Fruit fly (Drosophila melanogaster): ENCODE measurements around the gene Hira.
A peak's percentile ranks its signal among the peaks of the same experiment; 100 is the strongest.

Gene Hira

DNA sequence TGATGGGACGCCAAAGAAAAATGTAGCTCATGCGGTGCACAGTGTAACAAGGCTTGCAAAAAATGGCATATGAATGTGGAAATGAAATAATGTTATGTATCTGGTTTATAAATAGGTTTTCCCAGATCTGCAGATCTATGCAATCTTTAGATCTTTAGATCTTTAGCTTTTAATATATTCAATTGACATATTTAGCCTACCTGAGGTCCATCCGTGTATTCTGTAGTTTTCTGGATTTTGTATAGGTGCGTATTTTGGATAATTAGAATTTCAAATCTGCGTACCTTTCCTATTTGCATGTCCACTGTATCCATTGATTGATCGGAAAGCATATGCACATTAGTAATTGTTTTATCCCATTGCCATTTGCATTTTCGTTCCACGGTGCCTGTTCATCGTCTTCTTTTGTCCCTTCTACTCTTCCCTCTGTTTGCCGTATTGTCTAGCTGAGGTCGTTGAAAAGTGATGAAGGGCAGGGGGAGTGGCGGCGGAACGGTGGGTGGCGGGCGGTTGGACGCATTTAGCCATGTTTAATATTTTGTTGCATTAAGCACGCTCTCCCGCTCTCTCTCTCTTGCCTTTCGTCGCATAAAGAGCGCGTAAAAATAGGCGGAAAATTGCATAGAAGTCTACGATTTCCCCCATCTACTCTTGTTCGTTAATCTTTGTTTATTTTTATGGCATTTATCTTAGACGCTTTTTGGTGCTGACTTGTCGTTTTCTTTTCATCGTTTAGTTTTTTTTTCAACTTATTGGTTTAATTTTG is 12.8 kb upstream of the Hira start, which contains the start of gene CHES-1-like (continued):
- TF ChIP-seq CG12659 (GFP tag; optimal IDR thresholded peaks at IDR 0.05), result peak; percentile 96
- no peak for TF ChIP-seq CG10321 (GFP tag; IDR thresholded peaks at IDR 0.05)
- peak; percentile 73 for TF ChIP-seq tap (tag; optimal IDR thresholded peaks at IDR 0.05)
- TF ChIP-seq Sin3A (optimal IDR thresholded peaks at IDR 0.05), result no peak
- TF ChIP-seq fd64A (GFP tag; optimal IDR thresholded peaks at IDR 0.05), result peak; percentile 70
- peak; percentile 95 for TF ChIP-seq CG7556 (GFP tag; optimal IDR thresholded peaks at IDR 0.05)
- TF ChIP-seq CG3281 (GFP tag; optimal IDR thresholded peaks at IDR 0.05), result peak; percentile 91
- peak; percentile 90 for TF ChIP-seq D19A (tag; optimal IDR thresholded peaks at IDR 0.05)
- TF ChIP-seq Pdp1 (GFP tag; optimal IDR thresholded peaks at IDR 0.05), result peak; percentile 84 to 94
- peak; percentile 54; the same call in 1 of the 3 replicates for TF ChIP-seq hb (GFP tag; IDR thresholded peaks at IDR 0.05; ENCODE audit: partially characterized antibody)
- TF ChIP-seq chinmo (GFP tag; IDR thresholded peaks at IDR 0.05; ENCODE audit: partially characterized antibody), result peak; percentile 58; the same call in 2 of the 4 replicates
- TF ChIP-seq CG8089 (GFP tag; optimal IDR thresholded peaks at IDR 0.05), result peak; percentile 88
- TF ChIP-seq ewg (GFP tag; optimal IDR thresholded peaks at IDR 0.05), result peak; percentile 86
- TF ChIP-seq D19B (GFP tag; optimal IDR thresholded peaks at IDR 0.05), result peak; percentile 81
- TF ChIP-seq CG13123 (GFP tag; optimal IDR thresholded peaks at IDR 0.05), result peak; percentile 79
- TF ChIP-seq HLH3B (GFP tag; IDR thresholded peaks at IDR 0.05), result peak; percentile 80; the same call in 1 of the 2 replicates
- TF ChIP-seq CG3163 (GFP tag; optimal IDR thresholded peaks at IDR 0.05), result peak; percentile 68
- peak; percentile 71 for TF ChIP-seq CG14441 (GFP tag; IDR thresholded peaks at IDR 0.05)
- TF ChIP-seq mld (GFP tag; IDR thresholded peaks at IDR 0.05; ENCODE audit: partially characterized antibody), result no peak
- TF ChIP-seq CG12299 (tag; optimal IDR thresholded peaks at IDR 0.05), result peak; percentile 76
- peak; percentile 94 for TF ChIP-seq org-1 (GFP tag; optimal IDR thresholded peaks at IDR 0.05)
- TF ChIP-seq CG10959 (GFP tag; IDR thresholded peaks at IDR 0.05), result no peak; the same call in 1 of the 2 replicates
- TF ChIP-seq slp2 (GFP tag; optimal IDR thresholded peaks at IDR 0.05), result peak; percentile 89
- peak; percentile 74 for TF ChIP-seq ara (GFP tag; IDR thresholded peaks at IDR 0.05)
- peak; percentile 66 for TF ChIP-seq p53 (GFP tag; optimal IDR thresholded peaks at IDR 0.05)
- TF ChIP-seq gem (tag; optimal IDR thresholded peaks at IDR 0.05), result peak; percentile 94
- peak; percentile 95 for TF ChIP-seq CG30403 (GFP tag; optimal IDR thresholded peaks at IDR 0.05)
- peak; percentile 87 for TF ChIP-seq CG11695 (GFP tag; IDR thresholded peaks at IDR 0.05)
- peak; percentile 82 for TF ChIP-seq CG10274 (GFP tag; optimal IDR thresholded peaks at IDR 0.05)
- peak; percentile 79 for TF ChIP-seq Ada2b (GFP tag; IDR thresholded peaks at IDR 0.05)
- TF ChIP-seq Chrac-16 (GFP tag; optimal IDR thresholded peaks at IDR 0.05), result peak; percentile 87
- peak; percentile 80; the same call in 2 of the 3 replicates for TF ChIP-seq ci (GFP tag; IDR thresholded peaks at IDR 0.05)
- TF ChIP-seq Ptx1 (GFP tag; IDR thresholded peaks at IDR 0.05), result peak; percentile 87
- TF ChIP-seq CG12071 (GFP tag; optimal IDR thresholded peaks at IDR 0.05), result peak; percentile 68
- peak; percentile 51; the same call in 1 of the 2 replicates for TF ChIP-seq CG8765 (GFP tag; IDR thresholded peaks at IDR 0.05)
- TF ChIP-seq ro (GFP tag; IDR thresholded peaks at IDR 0.05), result peak; percentile 69
- TF ChIP-seq Eip74EF (GFP tag; optimal IDR thresholded peaks at IDR 0.05), result peak in 1 of 2 experiments; percentile 94
- peak; percentile 65 for TF ChIP-seq CG14050 (GFP tag; IDR thresholded peaks at IDR 0.05)
- TF ChIP-seq CG4404 (GFP tag; IDR thresholded peaks at IDR 0.05), result peak; percentile 66
- no peak for TF ChIP-seq abd-A (tag; optimal IDR thresholded peaks at IDR 0.05)
- peak; percentile 84 for TF ChIP-seq CG15601 (tag; optimal IDR thresholded peaks at IDR 0.05)
- TF ChIP-seq shn (GFP tag; optimal IDR thresholded peaks at IDR 0.05), result peak; percentile 93
- TF ChIP-seq CG9727 (GFP tag; optimal IDR thresholded peaks at IDR 0.05), result peak; percentile 94
- peak; percentile 48; the same call in 1 of the 2 replicates for TF ChIP-seq ranshi (GFP tag; IDR thresholded peaks at IDR 0.05)
- TF ChIP-seq CG10979 (tag; optimal IDR thresholded peaks at IDR 0.05), result peak; percentile 91
- no peak; the same call in 2 of the 3 replicates for TF ChIP-seq CG6175 (GFP tag; IDR thresholded peaks at IDR 0.05)
- TF ChIP-seq CG4617 (GFP tag; optimal IDR thresholded peaks at IDR 0.05; ENCODE audit: borderline replicate concordance), result peak; percentile 75
- peak; percentile 37 for TF ChIP-seq schlank (tag; optimal IDR thresholded peaks at IDR 0.05)
- 0 out of 3 replicates have a peak, but pooled peaks have one; percentile 66 for TF ChIP-seq CG2889 (GFP tag; IDR thresholded peaks at IDR 0.05)
